Worm (Caenorhabditis elegans): ENCODE data around the gene col-132.

The col-132 gene

DNA sequence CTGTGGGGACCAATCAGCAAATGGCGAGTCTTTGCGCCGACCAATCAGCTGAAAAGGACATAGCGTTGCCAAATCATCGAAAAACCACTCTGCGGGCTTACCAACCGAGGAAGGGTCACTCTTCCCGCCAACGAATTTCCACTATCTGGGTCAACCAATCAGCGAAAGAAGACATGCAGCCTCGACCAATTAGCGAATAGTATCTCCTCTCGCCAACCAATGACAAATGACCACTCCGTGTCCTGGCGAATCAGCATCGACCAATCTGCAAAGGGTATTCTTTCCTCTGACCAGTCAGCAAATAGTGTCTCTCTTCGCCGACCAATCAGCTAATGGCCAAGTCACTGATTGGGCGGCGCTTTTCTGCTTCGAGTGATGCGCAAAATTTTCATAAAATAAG is 49.4 kb downstream of the col-132 start:
- no peak for TF ChIP-seq spr-1 (tag; optimal IDR thresholded peaks at IDR 0.05)
- TF ChIP-seq hlh-11 (tag; optimal IDR thresholded peaks at IDR 0.05): no peak
- no peak for TF ChIP-seq daf-16 (GFP tag; optimal IDR thresholded peaks at IDR 0.05)
- TF ChIP-seq daf-16 (tag; optimal IDR thresholded peaks at IDR 0.05): no peak
- no peak for TF ChIP-seq gei-8 (GFP tag; optimal IDR thresholded peaks at IDR 0.05)
- TF ChIP-seq mes-2 (tag; optimal IDR thresholded peaks at IDR 0.05; ENCODE audit: poor library complexity, severe bottlenecking): no peak
- TF ChIP-seq spr-3 (GFP tag; optimal IDR thresholded peaks at IDR 0.05): no peak
- no peak for TF ChIP-seq tra-1 (GFP tag; IDR thresholded peaks at IDR 0.05)
- no peak for TF ChIP-seq mep-1 (tag; optimal IDR thresholded peaks at IDR 0.05)

Data from whole organism, L4 larva.